Fruit fly (Drosophila melanogaster): ENCODE measurements around the gene CG8833.

DNA sequence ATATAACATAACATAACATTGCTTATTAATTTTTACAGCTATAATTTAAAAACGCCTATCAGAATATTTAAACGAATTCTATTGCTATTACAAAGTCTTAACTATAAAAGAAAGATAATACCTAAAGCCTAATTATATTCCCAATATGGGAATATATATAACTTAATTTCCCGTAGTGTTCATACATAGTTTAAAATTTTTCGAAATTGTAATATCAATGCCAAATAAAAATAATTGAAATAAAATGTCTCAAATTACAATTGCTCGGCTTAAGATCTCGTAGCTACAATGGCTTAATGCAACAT is 24.8 kb downstream of the CG8833 start:
- no peak for TF ChIP-seq Pif1B (GFP tag; optimal IDR thresholded peaks at IDR 0.05)
- TF ChIP-seq EcR (GFP tag; optimal IDR thresholded peaks at IDR 0.05): no peak
- TF ChIP-seq Ets98B (GFP tag; IDR thresholded peaks at IDR 0.05): no peak
- TF ChIP-seq gl (tag; optimal IDR thresholded peaks at IDR 0.05): no peak
- TF ChIP-seq fd96Ca (GFP tag; IDR thresholded peaks at IDR 0.05): no peak
- no peak for TF ChIP-seq rn (GFP tag; IDR thresholded peaks at IDR 0.05)
- TF ChIP-seq CG13204 (GFP tag; optimal IDR thresholded peaks at IDR 0.05): no peak
- TF ChIP-seq CG9948 (tag; optimal IDR thresholded peaks at IDR 0.05): peak; percentile 27
- TF ChIP-seq Pif1A (GFP tag; optimal IDR thresholded peaks at IDR 0.05): no peak
- no peak for TF ChIP-seq CG10348 (GFP tag; IDR thresholded peaks at IDR 0.05)
- TF ChIP-seq Snoo (tag; optimal IDR thresholded peaks at IDR 0.05): no peak
- TF ChIP-seq CG8159 (tag; optimal IDR thresholded peaks at IDR 0.05): peak; percentile 34
- TF ChIP-seq CG17806 (tag; optimal IDR thresholded peaks at IDR 0.05): no peak

All from whole organism, pupa.